Worm (Caenorhabditis elegans): ENCODE measurements around the gene ZK1307.3.

ZK1307.3 gene

ce11 chrII:9665577-9665976, 12.8 kb upstream of the ZK1307.3 start, which contains the start of gene ZK1320.5:
Gene ZK1320.5 (minus strand): TSS chrII:9665677.
- TF ChIP-seq skn-1 (tag; optimal IDR thresholded peaks at IDR 0.05) (no peak), fos-1 (tag; optimal IDR thresholded peaks at IDR 0.05) (no peak), nhr-12 (tag; optimal IDR thresholded peaks at IDR 0.05) (no peak), ztf-4 (tag; optimal IDR thresholded peaks at IDR 0.05) (no peak), egl-27 (tag; optimal IDR thresholded peaks at IDR 0.05) (no peak), elt-2 (tag; optimal IDR thresholded peaks at IDR 0.05) (no peak), pha-4 (tag; optimal IDR thresholded peaks at IDR 0.05) (no peak), nhr-237 (tag; optimal IDR thresholded peaks at IDR 0.05) (no peak), zag-1 (tag; optimal IDR thresholded peaks at IDR 0.05) (no peak), unc-62 (GFP tag; optimal IDR thresholded peaks at IDR 0.05) (no peak), ztf-11 (tag; optimal IDR thresholded peaks at IDR 0.05) (no peak)

DNA sequence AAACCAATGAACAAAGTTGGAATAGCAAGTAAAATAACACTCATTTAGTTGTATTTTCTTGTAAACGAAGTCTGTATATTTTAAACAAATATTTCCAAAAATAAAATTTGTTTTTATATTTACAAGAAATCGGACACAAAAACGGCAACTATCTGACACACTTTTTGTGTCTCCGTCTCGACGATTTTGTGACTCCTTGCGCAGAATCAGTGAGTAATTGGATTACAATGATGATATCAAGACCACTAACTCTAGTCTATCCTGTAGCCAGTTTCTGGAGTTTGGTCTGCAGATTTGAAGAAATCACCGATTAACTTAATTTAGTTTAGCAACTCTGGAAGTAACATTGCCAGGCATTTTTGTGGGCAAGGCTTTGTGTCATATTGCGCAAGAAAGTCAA, 10.0 kb upstream of the ZK1307.3 start, which contains the start of gene cyp-13A10:
TSS of gene cyp-13A10 (minus strand) at position 88 of the 400 bp plus-strand sequence.
- TF ChIP-seq fkh-10 (GFP tag; optimal IDR thresholded peaks at IDR 0.05) = no peak
- no peak for TF ChIP-seq zag-1 (tag; optimal IDR thresholded peaks at IDR 0.05)
- no peak for TF ChIP-seq nhr-67 (tag; optimal IDR thresholded peaks at IDR 0.05)
- TF ChIP-seq ceh-16 (tag; optimal IDR thresholded peaks at IDR 0.05) = no peak
- TF ChIP-seq pqm-1 (tag; optimal IDR thresholded peaks at IDR 0.05) = no peak
- no peak for TF ChIP-seq nhr-11 (tag; optimal IDR thresholded peaks at IDR 0.05)
- TF ChIP-seq ceh-28 (tag; optimal IDR thresholded peaks at IDR 0.05) = no peak
- no peak for TF ChIP-seq sea-2 (GFP tag; optimal IDR thresholded peaks at IDR 0.05)
- TF ChIP-seq nhr-76 (tag; optimal IDR thresholded peaks at IDR 0.05) = no peak
- TF ChIP-seq nfya-1 (tag; optimal IDR thresholded peaks at IDR 0.05; ENCODE audit: insufficient read depth) = no peak
- no peak for TF ChIP-seq skn-1 (tag; optimal IDR thresholded peaks at IDR 0.05)

DNA sequence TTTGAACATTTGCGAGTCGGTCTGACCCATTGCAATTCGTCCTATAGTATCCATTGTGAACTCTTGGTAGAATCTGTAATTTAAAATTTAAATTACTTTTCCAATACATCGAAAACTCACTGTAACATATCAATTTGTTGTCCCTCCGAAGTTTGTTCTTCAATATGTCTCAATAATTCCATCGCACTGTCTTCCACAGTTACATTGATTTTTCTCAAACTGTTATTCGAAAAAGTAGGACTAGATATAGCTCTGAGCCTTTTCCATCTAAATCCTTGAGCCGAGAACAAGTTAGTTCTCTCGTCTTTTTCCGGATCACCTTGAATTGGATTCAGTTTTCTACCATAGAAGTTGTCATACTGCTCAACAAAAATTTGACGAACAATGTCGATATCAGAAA, 9.3 kb upstream of the ZK1307.3 start:
- TF ChIP-seq ZK546.5 (tag; optimal IDR thresholded peaks at IDR 0.05) = no peak
- TF ChIP-seq ceh-16 (tag; optimal IDR thresholded peaks at IDR 0.05) = no peak
- TF ChIP-seq mdl-1 (tag; optimal IDR thresholded peaks at IDR 0.05) = no peak
- no peak for TF ChIP-seq R02D3.7 (tag; optimal IDR thresholded peaks at IDR 0.05)
- no peak for TF ChIP-seq lin-39 (tag; optimal IDR thresholded peaks at IDR 0.05)
- TF ChIP-seq fkh-2 (tag; optimal IDR thresholded peaks at IDR 0.05) = no peak
- TF ChIP-seq lin-15B (tag; optimal IDR thresholded peaks at IDR 0.05) = no peak
- no peak for TF ChIP-seq nhr-76 (tag; optimal IDR thresholded peaks at IDR 0.05)
- no peak for TF ChIP-seq egl-5 (tag; optimal IDR thresholded peaks at IDR 0.05)
- TF ChIP-seq unc-39 (tag; optimal IDR thresholded peaks at IDR 0.05) = no peak
- no peak for TF ChIP-seq mml-1 (tag; optimal IDR thresholded peaks at IDR 0.05)
- no peak for TF ChIP-seq pha-4 (tag; optimal IDR thresholded peaks at IDR 0.05)
- TF ChIP-seq aly-2 (tag; optimal IDR thresholded peaks at IDR 0.05) = no peak

DNA sequence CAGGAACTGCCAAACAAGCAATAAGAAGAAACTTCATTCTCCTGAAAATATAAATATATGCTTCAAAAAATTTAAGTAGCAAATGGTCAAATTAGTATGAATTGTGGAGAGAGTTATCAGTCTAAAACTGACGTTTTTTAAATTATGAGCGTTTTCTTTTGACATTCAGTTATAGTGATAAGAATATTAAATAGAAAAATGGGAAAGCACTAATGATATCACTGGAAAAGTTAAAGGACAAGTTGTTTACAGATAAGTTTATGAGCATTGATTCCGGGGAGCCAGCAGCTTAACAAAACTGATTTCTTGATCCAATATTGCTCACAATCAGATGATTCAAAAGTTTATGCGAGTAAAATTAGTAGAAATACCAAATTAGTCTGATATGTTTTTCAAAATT, 7.6 kb upstream of the ZK1307.3 start, which contains the start of gene ZK1320.3:
TSS of gene ZK1320.3 (minus strand) at position 41 of the 400 bp plus-strand sequence.
- TF ChIP-seq pqm-1 (tag; optimal IDR thresholded peaks at IDR 0.05) (peak; percentile 18), ceh-9 (tag; optimal IDR thresholded peaks at IDR 0.05) (no peak), elt-2 (tag; optimal IDR thresholded peaks at IDR 0.05) (peak; percentile 67)

DNA sequence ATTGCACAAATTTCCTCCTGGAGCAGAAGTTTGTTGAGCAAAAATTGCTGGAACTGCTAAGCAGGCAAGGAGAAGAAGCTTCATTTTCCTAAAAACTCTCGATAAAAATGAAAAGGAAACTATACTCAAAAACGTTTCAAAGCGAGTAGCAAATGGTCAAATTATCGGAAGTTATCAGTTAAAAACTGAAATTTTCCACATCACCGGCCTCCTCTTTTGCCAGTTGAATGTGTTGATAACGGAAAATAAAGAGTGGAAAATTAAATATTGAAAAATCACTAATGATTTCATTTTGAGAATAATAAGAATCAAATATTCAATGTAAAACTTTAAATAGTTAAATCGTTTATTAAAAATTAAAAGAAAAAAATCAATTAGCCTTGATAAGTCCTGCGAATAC, 6.1 kb upstream of the ZK1307.3 start, which contains the start of gene ZK1320.2:
TSS of gene ZK1320.2 (minus strand) at position 88 of the 400 bp plus-strand sequence.
- no peak for TF ChIP-seq elt-1 (tag; optimal IDR thresholded peaks at IDR 0.05)
- TF ChIP-seq lin-39 (tag; optimal IDR thresholded peaks at IDR 0.05) = no peak
- TF ChIP-seq unc-62 (GFP tag; optimal IDR thresholded peaks at IDR 0.05) = no peak
- TF ChIP-seq pha-4 (tag; optimal IDR thresholded peaks at IDR 0.05) = no peak
- TF ChIP-seq unc-39 (tag; optimal IDR thresholded peaks at IDR 0.05) = no peak
- no peak for TF ChIP-seq tbx-2 (tag; optimal IDR thresholded peaks at IDR 0.05)
- no peak for TF ChIP-seq eor-1 (tag; optimal IDR thresholded peaks at IDR 0.05)
- TF ChIP-seq pqm-1 (tag; optimal IDR thresholded peaks at IDR 0.05) = peak; percentile 42
- no peak for TF ChIP-seq ztf-4 (tag; optimal IDR thresholded peaks at IDR 0.05)
- TF ChIP-seq mdl-1 (tag; optimal IDR thresholded peaks at IDR 0.05) = no peak
- TF ChIP-seq zag-1 (tag; optimal IDR thresholded peaks at IDR 0.05) = no peak
- peak; percentile 66 for TF ChIP-seq elt-2 (tag; optimal IDR thresholded peaks at IDR 0.05)
- no peak for TF ChIP-seq snpc-4 (tag; optimal IDR thresholded peaks at IDR 0.05)
- no peak for TF ChIP-seq fkh-2 (tag; optimal IDR thresholded peaks at IDR 0.05)
- TF ChIP-seq hmg-11 (tag; optimal IDR thresholded peaks at IDR 0.05) = no peak
- TF ChIP-seq egl-27 (tag; optimal IDR thresholded peaks at IDR 0.05) = no peak
